Fruit fly (Drosophila melanogaster) whole organism, embryonic: ENCODE measurements around the gene Cyp4d1.
A peak's percentile ranks its signal among the peaks of the same experiment; 100 is the strongest.

Experiments
- Aef1 ChIP-seq: fragments of 200-800 bp; sonication (Bioruptor generic); IDR thresholded peaks from 3 replicates; pipeline ENCODE4 v1.3.6; 2022; ENCODE audit warnings: missing biosample characterization, missing genetic modification characterization
- CG10431 ChIP-seq: fragments of 200-800 bp; sonication (Bioruptor generic); optimal IDR thresholded peaks from 3 replicates; lab custom pipeline; 2018; ENCODE audit warnings: missing biosample characterization, mild to moderate bottlenecking, missing genetic modification characterization
- CG10959 ChIP-seq: fragments of 200-800 bp; sonication (Bioruptor generic); IDR thresholded peaks from 2 replicates; pipeline ENCODE4 v1.3.6; 2022; ENCODE audit warnings: missing biosample characterization, missing genetic modification characterization
- CG11723 ChIP-seq: fragments of 200-800 bp; sonication (Bioruptor generic); optimal IDR thresholded peaks from 2 replicates; lab custom pipeline; 2017; ENCODE audit warnings: missing biosample characterization, mild to moderate bottlenecking, missing genetic modification characterization
- CG1233 ChIP-seq: fragments of 200-800 bp; sonication (Bioruptor generic); optimal IDR thresholded peaks from 4 replicates; lab custom pipeline; 2018; ENCODE audit warnings: missing biosample characterization, mild to moderate bottlenecking, missing genetic modification characterization
- CG13775 ChIP-seq: fragments of 200-800 bp; sonication (Bioruptor generic); optimal IDR thresholded peaks from 3 replicates; lab custom pipeline; 2017; ENCODE audit warnings: missing biosample characterization, mild to moderate bottlenecking, missing genetic modification characterization
- CG15514 ChIP-seq: fragments of 200-800 bp; sonication (Bioruptor generic); optimal IDR thresholded peaks from 3 replicates; lab custom pipeline; 2017; ENCODE audit warnings: missing biosample characterization, missing genetic modification characterization, mild to moderate bottlenecking, moderate library complexity, missing genetic modification reagents
- CG17568 ChIP-seq: fragments of 200-800 bp; sonication (Bioruptor generic); optimal IDR thresholded peaks from 2 replicates; lab custom pipeline; 2018; ENCODE audit warnings: missing biosample characterization, mild to moderate bottlenecking, missing genetic modification characterization, moderate library complexity
- CG2712 ChIP-seq: fragments of 200-800 bp; optimal IDR thresholded peaks from 3 replicates; lab custom pipeline; 2019; ENCODE audit warnings: missing biosample characterization, mild to moderate bottlenecking, missing genetic modification characterization, moderate library complexity
- CG3726 ChIP-seq: fragments of 200-800 bp; sonication (Bioruptor generic); IDR thresholded peaks from 3 replicates; pipeline ENCODE4, ENCODE4 v1.3.6; 2022; ENCODE audit warnings: missing biosample characterization, missing genetic modification characterization
- CG4707 ChIP-seq: fragments of 200-800 bp; sonication (Bioruptor generic); optimal IDR thresholded peaks from 2 replicates; lab custom pipeline; 2018; ENCODE audit warnings: missing biosample characterization, mild to moderate bottlenecking, missing genetic modification characterization, moderate library complexity
- CG4730 ChIP-seq: fragments of 200-800 bp; sonication (Bioruptor generic); IDR thresholded peaks from 2 replicates; pipeline ENCODE4 v1.3.6; 2022; ENCODE audit warnings: missing biosample characterization, missing genetic modification characterization
- CG6175 ChIP-seq: fragments of 200-800 bp; sonication (Bioruptor generic); IDR thresholded peaks from 3 replicates; pipeline ENCODE4 v1.3.6; 2022; ENCODE audit warnings: missing biosample characterization, missing genetic modification characterization
- CG6654 ChIP-seq: fragments of 200-800 bp; sonication (Bioruptor generic); optimal IDR thresholded peaks from 2 replicates; lab custom pipeline; 2017; ENCODE audit warnings: missing biosample characterization, mild to moderate bottlenecking, missing genetic modification characterization
- CG6689 ChIP-seq: fragments of 200-800 bp; sonication (Bioruptor generic); IDR thresholded peaks from 2 replicates; pipeline ENCODE4 v1.3.6; 2022; ENCODE audit warnings: missing biosample characterization, missing genetic modification characterization
- CG6813 ChIP-seq: fragments of 200-800 bp; sonication (Bioruptor generic); optimal IDR thresholded peaks from 2 replicates; lab custom pipeline; 2017; ENCODE audit warnings: missing biosample characterization, missing genetic modification characterization, mild to moderate bottlenecking, moderate library complexity, missing genetic modification reagents
- CG7357 ChIP-seq: fragments of 200-800 bp; sonication (Bioruptor generic); IDR thresholded peaks from 3 replicates; pipeline ENCODE4 v1.3.6; 2022; ENCODE audit warnings: missing biosample characterization, missing genetic modification characterization
- CG8924 ChIP-seq: fragments of 200-800 bp; optimal IDR thresholded peaks from 3 replicates; lab custom pipeline; 2019; ENCODE audit warnings: missing biosample characterization, mild to moderate bottlenecking, missing genetic modification characterization, moderate library complexity
- CG9215 ChIP-seq: fragments of 200-800 bp; sonication (Bioruptor generic); IDR thresholded peaks from 2 replicates; pipeline ENCODE4 v1.3.6; 2022; ENCODE audit warnings: missing biosample characterization, missing genetic modification characterization
- CrebB ChIP-seq: fragments of 200-800 bp; sonication (Bioruptor generic); optimal IDR thresholded peaks from 3 replicates; lab custom pipeline; 2018; ENCODE audit warnings: missing biosample characterization, mild to moderate bottlenecking, missing genetic modification characterization
- Doc3 ChIP-seq: fragments of 200-800 bp; sonication (Bioruptor generic); IDR thresholded peaks from 3 replicates; pipeline ENCODE4 v1.3.6; 2022; ENCODE audit warnings: missing biosample characterization, missing genetic modification characterization; ENCODE audit not compliant: partially characterized antibody
- Drgx ChIP-seq: fragments of 200-800 bp; sonication (Bioruptor generic); IDR thresholded peaks from 2 replicates; pipeline ENCODE4 v1.3.6; 2022; ENCODE audit warnings: missing biosample characterization, missing genetic modification characterization
- GATAe ChIP-seq: fragments of 200-800 bp; sonication (Bioruptor generic); conservative IDR thresholded peaks from 2 replicates; pipeline ENCODE4 v1.3.6; 2022; ENCODE audit warnings: missing biosample characterization, missing genetic modification characterization
- HLHmδ ChIP-seq: fragments of 200-800 bp; sonication (Bioruptor generic); optimal IDR thresholded peaks from 2 replicates; lab custom pipeline; 2018; ENCODE audit warnings: missing biosample characterization, mild to moderate bottlenecking, missing genetic modification characterization, moderate library complexity
- Hr78 ChIP-seq, 2 experiments: fragments of 200-800 bp in 1 of 2; fragments of >200 bp in 1 of 2; sonication (Bioruptor generic) in 1 of 2; optimal IDR thresholded peaks; 2 replicates each; lab custom pipeline; 2017 to 2019; ENCODE audit warnings: missing biosample characterization in 2 of 2, missing genetic modification characterization in 2 of 2, mild to moderate bottlenecking in 1 of 2, moderate library complexity in 1 of 2
- MBD-R2 ChIP-seq: fragments of 200-800 bp; sonication (Bioruptor generic); IDR thresholded peaks from 2 replicates; pipeline ENCODE4 v1.3.6; 2022; ENCODE audit warnings: missing biosample characterization, missing genetic modification characterization
- Nf-YB ChIP-seq: fragments of 200-800 bp; sonication (Bioruptor generic); optimal IDR thresholded peaks from 3 replicates; lab custom pipeline; 2019; ENCODE audit warnings: missing biosample characterization, mild to moderate bottlenecking, missing genetic modification characterization, moderate library complexity
- Opbp ChIP-seq: fragments of 200-800 bp; sonication (Bioruptor generic); IDR thresholded peaks from 3 replicates; pipeline ENCODE4 v1.3.6; 2022; ENCODE audit warnings: missing biosample characterization, missing genetic modification characterization; ENCODE audit not compliant: partially characterized antibody
- PHDP ChIP-seq: fragments of 200-800 bp; sonication (Bioruptor generic); optimal IDR thresholded peaks from 3 replicates; lab custom pipeline; 2018; ENCODE audit warnings: missing biosample characterization, mild to moderate bottlenecking, missing genetic modification characterization, moderate library complexity
- Sox102F ChIP-seq: fragments of 200-800 bp; sonication (Bioruptor generic); optimal IDR thresholded peaks from 2 replicates; lab custom pipeline; 2018; ENCODE audit warnings: missing biosample characterization, mild to moderate bottlenecking, missing genetic modification characterization, moderate library complexity
- Vsx1 ChIP-seq: fragments of 200-800 bp; sonication (Bioruptor generic); optimal IDR thresholded peaks from 2 replicates; lab custom pipeline; 2017; ENCODE audit warnings: missing biosample characterization, mild to moderate bottlenecking, missing genetic modification characterization, missing genetic modification reagents
- ap ChIP-seq: fragments of 200-800 bp; sonication (Bioruptor generic); IDR thresholded peaks from 2 replicates; pipeline ENCODE4 v1.3.6; 2022; ENCODE audit warnings: missing biosample characterization, missing genetic modification characterization
- ase ChIP-seq: fragments of 200-800 bp; sonication (Bioruptor generic); IDR thresholded peaks from 3 replicates; pipeline ENCODE4 v1.3.6; 2022; ENCODE audit warnings: missing biosample characterization, missing genetic modification characterization
- bsh ChIP-seq, 2 experiments: fragments of 200-800 bp; sonication (Bioruptor generic); optimal IDR thresholded peaks; 2 replicates each; lab custom pipeline; 2017 to 2018; ENCODE audit warnings: mild to moderate bottlenecking in 2 of 2, missing biosample characterization in 2 of 2, missing genetic modification characterization in 2 of 2, moderate library complexity in 1 of 2
- dm ChIP-seq: fragments of 200-800 bp; sonication (Bioruptor generic); optimal IDR thresholded peaks from 3 replicates; lab custom pipeline; 2016; ENCODE audit warnings: missing biosample characterization, missing genetic modification characterization
- dpn ChIP-seq, 2 experiments: fragments of 200-800 bp; sonication (Bioruptor generic); optimal IDR thresholded peaks; 3 replicates each; lab custom pipeline; 2016; ENCODE audit warnings: missing biosample characterization in 2 of 2, missing genetic modification characterization in 2 of 2
- gro ChIP-seq: fragments of 200-800 bp; sonication (Bioruptor generic); optimal IDR thresholded peaks from 2 replicates; lab custom pipeline; 2016; ENCODE audit warnings: missing biosample characterization, missing genetic modification characterization
- gsb-n ChIP-seq: fragments of 200-800 bp; sonication (Bioruptor generic); optimal IDR thresholded peaks from 3 replicates; lab custom pipeline; 2018; ENCODE audit warnings: missing biosample characterization, mild to moderate bottlenecking, missing genetic modification characterization
- gt ChIP-seq: fragments of 200-800 bp; sonication (Bioruptor generic); IDR thresholded peaks from 2 replicates; pipeline ENCODE4 v1.3.6; 2022; ENCODE audit warnings: missing biosample characterization, missing genetic modification characterization
- h ChIP-seq: fragments of >200 bp; optimal IDR thresholded peaks from 2 replicates; lab custom pipeline; 2017
- hbn ChIP-seq: fragments of 200-800 bp; sonication (Bioruptor generic); IDR thresholded peaks from 2 replicates; pipeline ENCODE4 v1.3.6; 2022; ENCODE audit warnings: missing biosample characterization, missing genetic modification characterization; ENCODE audit not compliant: partially characterized antibody
- inv ChIP-seq: fragments of 200-800 bp; sonication (Bioruptor generic); IDR thresholded peaks from 2 replicates; pipeline ENCODE4 v1.3.6; 2022; ENCODE audit warnings: missing biosample characterization, missing genetic modification characterization; ENCODE audit not compliant: partially characterized antibody
- phol ChIP-seq: fragments of 200-800 bp; sonication (Bioruptor generic); optimal IDR thresholded peaks from 3 replicates; lab custom pipeline; 2018; ENCODE audit warnings: missing biosample characterization, mild to moderate bottlenecking, missing genetic modification characterization, moderate library complexity
- pum ChIP-seq: fragments of 200-800 bp; sonication (Bioruptor generic); optimal IDR thresholded peaks from 2 replicates; lab custom pipeline; 2016; ENCODE audit warnings: missing biosample characterization, missing genetic modification characterization
- sens-2 ChIP-seq: fragments of 200-800 bp; sonication (Bioruptor generic); IDR thresholded peaks from 2 replicates; pipeline ENCODE4 v1.3.6; 2022; ENCODE audit warnings: missing biosample characterization, missing genetic modification characterization
- seq ChIP-seq: fragments of 200-800 bp; sonication (Bioruptor generic); IDR thresholded peaks from 2 replicates; pipeline ENCODE4 v1.3.6; 2022; ENCODE audit warnings: missing biosample characterization, missing genetic modification characterization
- tin ChIP-seq: fragments of 200-800 bp; sonication (Bioruptor generic); optimal IDR thresholded peaks from 3 replicates; lab custom pipeline; 2016; ENCODE audit warnings: missing biosample characterization, missing genetic modification characterization
- tll ChIP-seq, 2 experiments: fragments of 200-800 bp in 1 of 2; fragments of >200 bp in 1 of 2; sonication (Bioruptor generic) in 1 of 2; optimal IDR thresholded peaks; 2 replicates each; lab custom pipeline; 2017 to 2019; ENCODE audit warnings: missing biosample characterization in 2 of 2, missing genetic modification characterization in 2 of 2, mild to moderate bottlenecking in 1 of 2, moderate library complexity in 1 of 2
- yki ChIP-seq: fragments of >200 bp; optimal IDR thresholded peaks from 3 replicates; lab custom pipeline; 2018

The Cyp4d1 gene

dm6 chrX:2136831-2137452 lies 25.0 kb downstream of the Cyp4d1 start (continued):
- TF ChIP-seq pum (GFP tag; lab: Kevin White, UChicago) (peak; percentile 100), Drgx (peak; percentile 100), GATAe (GFP tag; lab: Robert Waterston, UW) (peak; percentile 100), CG8924 (peak; percentile 100), dpn (GFP tag; optimal IDR thresholded peaks at IDR 0.05; lab: Kevin White, UChicago) (peak; percentile 100), Vsx1 (GFP tag; lab: Kevin White, UChicago) (peak; percentile 99), Nf-YB (GFP tag; lab: Kevin White, UChicago) (peak; percentile 93), CG10431 (GFP tag; lab: Kevin White, UChicago) (peak; percentile 99), phol (tag; lab: Kevin White, UChicago) (peak; percentile 100), bsh (GFP tag; optimal IDR thresholded peaks at IDR 0.05; lab: Kevin White, UChicago) (peak; percentile 96 to 100), CG6175 (GFP tag; lab: Robert Waterston, UW) (peak; percentile 100), CG13775 (GFP tag; lab: Kevin White, UChicago) (peak; percentile 100), CG9215 (GFP tag; lab: Robert Waterston, UW) (peak; percentile 99), CG4707 (GFP tag; lab: Kevin White, UChicago) (peak; percentile 99), CG15514 (peak; percentile 96), dm (GFP tag; lab: Kevin White, UChicago) (peak; percentile 100), gsb-n (tag; lab: Kevin White, UChicago) (peak; percentile 100), CG1233 (GFP tag; lab: Kevin White, UChicago) (peak; percentile 100), CG6654 (peak; percentile 97), CG4730 (peak; percentile 100), ase (GFP tag; lab: Robert Waterston, UW) (peak; percentile 100), CG11723 (GFP tag; lab: Kevin White, UChicago) (peak; percentile 100), CG10959 (peak; percentile 100), Hr78 (GFP tag; optimal IDR thresholded peaks at IDR 0.05; lab: Kevin White, UChicago) (peak in 1 of 2 experiments; percentile 95), seq (GFP tag; lab: Robert Waterston, UW) (peak; percentile 100), CG6813 (GFP tag; lab: Kevin White, UChicago) (peak; percentile 100), gt (GFP tag; lab: Robert Waterston, UW) (peak; percentile 100), Sox102F (GFP tag; lab: Kevin White, UChicago) (peak; percentile 100), Aef1 (GFP tag; lab: Robert Waterston, UW) (peak; percentile 100), CrebB (tag; lab: Kevin White, UChicago) (peak; percentile 100), CG7357 (GFP tag; lab: Robert Waterston, UW) (peak; percentile 99), tll (GFP tag; optimal IDR thresholded peaks at IDR 0.05; lab: Kevin White, UChicago) (peak in 1 of 2 experiments; percentile 92), tin (GFP tag; lab: Kevin White, UChicago) (peak; percentile 100), MBD-R2 (GFP tag; lab: Robert Waterston, UW) (peak; percentile 100), HLHmδ (GFP tag; lab: Kevin White, UChicago) (peak; percentile 21), PHDP (tag; lab: Kevin White, UChicago) (peak; percentile 100), CG3726 (peak; percentile 100), CG17568 (GFP tag; lab: Kevin White, UChicago) (peak; percentile 100), yki (lab: Kevin White, UChicago) (peak; percentile 29), CG2712 (peak; percentile 100), gro (peak; percentile 100), Opbp (GFP tag; lab: Robert Waterston, UW) (0 out of 3 replicates have a peak, but pooled peaks have one; percentile 28), CG6689 (GFP tag; lab: Robert Waterston, UW) (peak; percentile 100), inv (GFP tag; lab: Robert Waterston, UW) (no peak), hbn (no peak), Doc3 (GFP tag; lab: Robert Waterston, UW) (no peak), h (lab: Kevin White, UChicago) (no peak), ap (peak; percentile 100), sens-2 (GFP tag; lab: Robert Waterston, UW) (peak; percentile 100)
